Fruit fly (Drosophila melanogaster): ENCODE data around the gene CG16758.

CG16758 gene

dm6 chr3L:2457557-2458240 lies 45.7 kb downstream of the CG16758 start:
- TF ChIP-seq dmrt93B (GFP tag; optimal IDR thresholded peaks at IDR 0.05) = no peak
- peak; percentile 6 for TF ChIP-seq Dif (GFP tag; optimal IDR thresholded peaks at IDR 0.05; ENCODE audit: partially characterized antibody)
- TF ChIP-seq psq (GFP tag; optimal IDR thresholded peaks at IDR 0.05) = peak; percentile 36

dm6 chr3L:2456868-2457267 lies 46.5 kb downstream of the CG16758 start:
- TF ChIP-seq Dif (GFP tag; optimal IDR thresholded peaks at IDR 0.05; ENCODE audit: partially characterized antibody) (no peak), sv (GFP tag; optimal IDR thresholded peaks at IDR 0.05) (no peak), Hr83 (GFP tag; optimal IDR thresholded peaks at IDR 0.05; ENCODE audit: poor library complexity, severe bottlenecking) (no peak), CG32264 (GFP tag; optimal IDR thresholded peaks at IDR 0.05) (no peak), br (GFP tag; optimal IDR thresholded peaks at IDR 0.05) (no peak), pan (optimal IDR thresholded peaks at IDR 0.05) (no peak), ey (GFP tag; optimal IDR thresholded peaks at IDR 0.05) (no peak), psq (GFP tag; optimal IDR thresholded peaks at IDR 0.05) (no peak)

All from whole organism, wandering third instar larva.